Fruit fly (Drosophila melanogaster): ENCODE results near the gene Hsp68.

The Hsp68 gene

dm6 chr3R:24010637-24011214, 46.4 kb downstream of the Hsp68 start (continued):
- TF ChIP-seq ranshi (GFP tag; IDR thresholded peaks at IDR 0.05) (peak; percentile 49), NK7.1 (GFP tag; optimal IDR thresholded peaks at IDR 0.05) (no peak), CG33213 (GFP tag; optimal IDR thresholded peaks at IDR 0.05) (no peak), pfk (GFP tag; optimal IDR thresholded peaks at IDR 0.05) (no peak), Ada2b (GFP tag; IDR thresholded peaks at IDR 0.05) (peak; percentile 78), BtbVII (GFP tag; optimal IDR thresholded peaks at IDR 0.05) (peak; percentile 29), CG7271 (tag; optimal IDR thresholded peaks at IDR 0.05) (no peak), HLH3B (GFP tag; IDR thresholded peaks at IDR 0.05) (peak; percentile 72), scrt (GFP tag; optimal IDR thresholded peaks at IDR 0.05) (peak; percentile 82), CG10147 (GFP tag; optimal IDR thresholded peaks at IDR 0.05) (peak; percentile 53), B-H2 (GFP tag; optimal IDR thresholded peaks at IDR 0.05) (no peak), maf-S (GFP tag; optimal IDR thresholded peaks at IDR 0.05) (no peak), lov (optimal IDR thresholded peaks at IDR 0.05) (no peak), lov (GFP tag; IDR thresholded peaks at IDR 0.05) (no peak), Asciz (GFP tag; optimal IDR thresholded peaks at IDR 0.05) (no peak), Nf-YC (tag; optimal IDR thresholded peaks at IDR 0.05) (peak; percentile 40), fd96Cb (tag; optimal IDR thresholded peaks at IDR 0.05) (peak; percentile 26), Dip2 (GFP tag; IDR thresholded peaks at IDR 0.05) (no peak), dpn (GFP tag; optimal IDR thresholded peaks at IDR 0.05) (peak in 1 of 2 experiments; percentile 47), onecut (GFP tag; IDR thresholded peaks at IDR 0.05) (peak; percentile 28; the same call in 1 of the 2 replicates), CG9215 (GFP tag; IDR thresholded peaks at IDR 0.05) (peak; percentile 50), CG7928 (GFP tag; optimal IDR thresholded peaks at IDR 0.05) (no peak), CG8765 (GFP tag; IDR thresholded peaks at IDR 0.05) (no peak), en (GFP tag; optimal IDR thresholded peaks at IDR 0.05) (no peak), stc (GFP tag; IDR thresholded peaks at IDR 0.05) (peak; percentile 68), run (tag; optimal IDR thresholded peaks at IDR 0.05) (no peak), Dll (GFP tag; IDR thresholded peaks at IDR 0.05; ENCODE audit: partially characterized antibody) (no peak), gce (GFP tag; IDR thresholded peaks at IDR 0.05) (peak; percentile 21; the same call in 1 of the 3 replicates), Xbp1 (GFP tag; optimal IDR thresholded peaks at IDR 0.05) (peak; percentile 57), YL-1 (GFP tag; optimal IDR thresholded peaks at IDR 0.05) (no peak), disco-r (GFP tag; optimal IDR thresholded peaks at IDR 0.05) (no peak), HLH54F (GFP tag; optimal IDR thresholded peaks at IDR 0.05) (no peak), tgo (GFP tag; IDR thresholded peaks at IDR 0.05) (peak; percentile 75), Rx (GFP tag; IDR thresholded peaks at IDR 0.05) (no peak), Rfx (GFP tag; IDR thresholded peaks at IDR 0.05) (peak; percentile 81), Hr78 (GFP tag; optimal IDR thresholded peaks at IDR 0.05) (peak in 1 of 2 experiments; percentile 43), chn (GFP tag; optimal IDR thresholded peaks at IDR 0.05) (no peak), Spps (tag; optimal IDR thresholded peaks at IDR 0.05) (no peak), CG17385 (GFP tag; optimal IDR thresholded peaks at IDR 0.05) (peak; percentile 68), fd64A (GFP tag; optimal IDR thresholded peaks at IDR 0.05) (no peak), Dp (GFP tag; optimal IDR thresholded peaks at IDR 0.05) (no peak), ERR (GFP tag; optimal IDR thresholded peaks at IDR 0.05) (no peak), phol (tag; optimal IDR thresholded peaks at IDR 0.05) (peak; percentile 41), CG10321 (GFP tag; IDR thresholded peaks at IDR 0.05) (no peak), CG4820 (GFP tag; optimal IDR thresholded peaks at IDR 0.05) (no peak), CG3163 (GFP tag; optimal IDR thresholded peaks at IDR 0.05) (no peak), CG7357 (GFP tag; IDR thresholded peaks at IDR 0.05) (peak; percentile 53; the same call in 2 of the 3 replicates), dmrt11E (tag; optimal IDR thresholded peaks at IDR 0.05) (peak; percentile 4), CG7372 (GFP tag; IDR thresholded peaks at IDR 0.05) (peak; percentile 53; the same call in 1 of the 2 replicates), CG13894 (tag; optimal IDR thresholded peaks at IDR 0.05) (peak; percentile 3), bsh (GFP tag; optimal IDR thresholded peaks at IDR 0.05) (peak in 1 of 2 experiments; percentile 63)

Measured in whole organism, embryonic.